Fruit fly (Drosophila melanogaster): Measurements from ENCODE around the gene CG13670.
A peak's percentile ranks its signal among the peaks of the same experiment; 100 is the strongest.

- no peak for TF ChIP-seq psq (optimal IDR thresholded peaks at IDR 0.05)
- no peak for TF ChIP-seq Dll (optimal IDR thresholded peaks at IDR 0.05)
- TF ChIP-seq pan (optimal IDR thresholded peaks at IDR 0.05), result peak; percentile 45
These were observed 5.8 kb upstream of the CG13670 start for dm6 chr3L:8314788-8315140.
